Worm (Caenorhabditis elegans): ENCODE measurements around the gene F22E5.12.
"Not testable (repeated sequence)": the region's sequence is repeated elsewhere in the genome, so short reads cannot be mapped to it uniquely, and the experiment has no call there.

F22E5.12 gene

DNA sequence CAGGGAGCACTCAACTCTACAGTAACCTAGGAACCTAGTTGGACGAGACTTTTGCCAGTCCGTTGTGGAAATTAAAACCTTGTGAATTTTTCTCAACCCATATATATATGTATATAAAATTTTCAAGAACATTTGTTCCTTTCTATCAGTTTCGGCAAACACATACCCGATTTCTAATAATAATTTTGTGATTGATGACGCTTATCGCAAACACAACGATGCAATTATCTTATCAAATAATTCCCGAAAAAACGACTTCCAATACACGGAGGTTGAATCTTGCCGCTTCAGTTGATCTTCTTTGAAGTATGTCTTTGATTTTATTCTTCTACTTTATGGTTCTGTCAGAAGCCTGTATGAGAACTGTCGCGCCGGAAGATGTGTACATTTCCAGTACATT, 18.4 kb upstream of the F22E5.12 start, which contains the start of gene F22E5.2:
Gene F22E5.2, plus strand, starts transcription at position 301 of the 400 bp plus-strand sequence.
- TF ChIP-seq tbx-2, pha-4, mml-1 (tag; optimal IDR thresholded peaks at IDR 0.05): not testable (repeated sequence)

DNA sequence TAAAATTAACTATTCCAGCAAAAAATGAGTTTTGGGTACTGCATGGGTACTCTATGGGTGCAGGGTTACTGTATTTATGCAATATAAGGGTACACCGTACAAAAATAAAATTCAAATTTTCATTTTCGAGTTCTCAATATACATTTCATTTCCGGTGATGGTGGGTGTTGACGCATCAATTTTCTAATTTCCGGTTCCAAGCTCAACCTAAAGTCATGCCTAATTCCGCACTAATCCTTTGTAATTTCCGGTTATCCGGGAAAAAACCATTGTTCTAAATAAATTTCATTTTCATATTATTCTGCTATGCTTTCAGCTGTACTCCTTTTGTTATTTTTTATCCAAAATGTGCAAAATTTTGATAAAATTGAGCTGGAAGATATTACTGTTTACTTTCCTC, 12.7 kb upstream of the F22E5.12 start, which contains the start of gene gcy-21:
Gene gcy-21, plus strand, starts transcription at position 301 of the 400 bp plus-strand sequence.
- no peak for TF ChIP-seq ztf-11 (tag; optimal IDR thresholded peaks at IDR 0.05)
- TF ChIP-seq pqm-1 (tag; optimal IDR thresholded peaks at IDR 0.05): no peak
- TF ChIP-seq zag-1 (tag; optimal IDR thresholded peaks at IDR 0.05): no peak
- no peak for TF ChIP-seq nhr-11 (tag; optimal IDR thresholded peaks at IDR 0.05)
- no peak for TF ChIP-seq egl-27 (tag; optimal IDR thresholded peaks at IDR 0.05)
- TF ChIP-seq nhr-76 (tag; optimal IDR thresholded peaks at IDR 0.05): no peak
- TF ChIP-seq aly-2 (tag; optimal IDR thresholded peaks at IDR 0.05): no peak
- TF ChIP-seq nhr-237 (tag; optimal IDR thresholded peaks at IDR 0.05): no peak
- no peak for TF ChIP-seq fos-1 (tag; optimal IDR thresholded peaks at IDR 0.05)

DNA sequence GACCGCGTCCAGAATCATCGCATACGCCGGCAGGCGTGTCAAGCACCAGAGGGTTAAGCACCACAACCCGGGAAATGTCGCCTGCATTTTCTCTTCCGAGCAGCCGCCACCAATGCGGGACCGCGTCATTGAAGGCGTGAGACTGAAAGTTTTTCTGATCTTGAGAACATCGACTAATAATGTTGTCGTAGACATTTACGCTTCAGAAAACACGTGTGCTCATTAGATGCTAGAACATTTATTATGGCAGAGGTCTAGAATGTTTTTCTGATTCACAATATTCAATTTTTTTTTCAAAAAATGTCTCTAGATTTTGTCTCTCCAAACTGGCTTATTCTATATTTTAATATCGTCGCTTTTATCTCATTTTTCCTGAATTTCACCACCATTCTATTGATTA, 9.9 kb upstream of the F22E5.12 start, which contains the start of gene sri-47:
Gene sri-47, plus strand, starts transcription at position 301 of the 400 bp plus-strand sequence.
- TF ChIP-seq ceh-16 (tag; optimal IDR thresholded peaks at IDR 0.05) (no peak), hmg-11 (tag; optimal IDR thresholded peaks at IDR 0.05) (no peak), fkh-10 (GFP tag; optimal IDR thresholded peaks at IDR 0.05) (no peak), lsy-12 (tag; optimal IDR thresholded peaks at IDR 0.05) (no peak), pqm-1 (tag; optimal IDR thresholded peaks at IDR 0.05) (no peak), daf-12 (tag; optimal IDR thresholded peaks at IDR 0.05) (no peak), elt-2 (tag; optimal IDR thresholded peaks at IDR 0.05) (no peak)

DNA sequence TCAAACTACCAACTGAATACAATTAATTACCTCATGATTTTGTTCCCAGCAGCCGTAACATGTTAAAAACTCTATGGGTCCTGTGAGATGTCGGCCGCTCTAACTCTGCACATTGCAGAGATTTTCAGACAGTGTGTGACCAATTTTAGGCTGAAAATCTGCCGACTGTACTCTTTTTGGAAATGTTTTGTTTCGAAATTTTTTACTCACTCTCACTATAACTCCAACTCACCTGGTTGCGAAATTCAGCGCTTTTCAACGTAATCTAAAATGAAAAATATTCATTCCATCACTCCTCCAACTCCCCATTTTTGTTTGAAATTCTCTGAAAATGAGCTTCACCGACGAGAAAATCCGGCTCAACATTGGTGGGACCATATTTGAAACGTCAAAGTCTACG, 2.9 kb upstream of the F22E5.12 start, which contains the start of the genes F22E5.13 and F22E5.6:
Gene F22E5.13, minus strand, starts transcription at position 101 of the 400 bp plus-strand sequence.
Gene F22E5.6, plus strand, starts transcription at position 297 of the 400 bp plus-strand sequence.
- no peak for TF ChIP-seq lin-39 (tag; optimal IDR thresholded peaks at IDR 0.05)
- TF ChIP-seq nhr-28 (tag; optimal IDR thresholded peaks at IDR 0.05): no peak
- no peak for TF ChIP-seq snpc-4 (tag; optimal IDR thresholded peaks at IDR 0.05)
- TF ChIP-seq nhr-237 (tag; optimal IDR thresholded peaks at IDR 0.05): no peak
- TF ChIP-seq egl-27 (tag; optimal IDR thresholded peaks at IDR 0.05): no peak
- no peak for TF ChIP-seq zag-1 (tag; optimal IDR thresholded peaks at IDR 0.05)
- no peak for TF ChIP-seq mml-1 (tag; optimal IDR thresholded peaks at IDR 0.05)
- TF ChIP-seq unc-62 (GFP tag; optimal IDR thresholded peaks at IDR 0.05): no peak
- no peak for TF ChIP-seq nhr-77 (tag; optimal IDR thresholded peaks at IDR 0.05)
- no peak for TF ChIP-seq lsy-12 (tag; optimal IDR thresholded peaks at IDR 0.05)
- TF ChIP-seq ama-1 (optimal IDR thresholded peaks at IDR 0.05): no peak

DNA sequence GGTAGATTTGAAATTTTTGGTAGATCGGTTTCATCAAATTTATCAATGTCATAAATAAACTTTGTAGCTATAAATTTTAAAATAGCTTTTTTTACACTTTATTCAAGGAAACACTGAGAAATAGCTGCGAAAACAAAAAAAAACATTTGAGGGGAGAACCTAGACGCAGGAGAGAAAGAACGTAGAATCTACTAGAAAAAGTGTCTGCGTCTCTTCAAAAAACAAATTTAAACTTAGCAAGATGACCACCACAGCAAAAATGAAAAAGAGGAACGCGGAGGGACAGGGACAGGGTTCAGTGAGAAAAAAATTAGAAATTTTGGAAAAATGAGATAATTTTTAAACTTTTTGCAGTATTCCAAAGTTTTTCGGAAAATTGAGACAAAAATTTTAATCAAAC, 2.4 kb upstream of the F22E5.12 start:
- peak; percentile 34 for TF ChIP-seq hmg-11 (tag; optimal IDR thresholded peaks at IDR 0.05)
- peak; percentile 43 for TF ChIP-seq pha-4 (tag; optimal IDR thresholded peaks at IDR 0.05)
- TF ChIP-seq nfya-1 (tag; optimal IDR thresholded peaks at IDR 0.05; ENCODE audit: insufficient read depth): peak; percentile 51
- TF ChIP-seq snpc-4 (tag; optimal IDR thresholded peaks at IDR 0.05): peak; percentile 7
- no peak for TF ChIP-seq nhr-11 (tag; optimal IDR thresholded peaks at IDR 0.05)

DNA sequence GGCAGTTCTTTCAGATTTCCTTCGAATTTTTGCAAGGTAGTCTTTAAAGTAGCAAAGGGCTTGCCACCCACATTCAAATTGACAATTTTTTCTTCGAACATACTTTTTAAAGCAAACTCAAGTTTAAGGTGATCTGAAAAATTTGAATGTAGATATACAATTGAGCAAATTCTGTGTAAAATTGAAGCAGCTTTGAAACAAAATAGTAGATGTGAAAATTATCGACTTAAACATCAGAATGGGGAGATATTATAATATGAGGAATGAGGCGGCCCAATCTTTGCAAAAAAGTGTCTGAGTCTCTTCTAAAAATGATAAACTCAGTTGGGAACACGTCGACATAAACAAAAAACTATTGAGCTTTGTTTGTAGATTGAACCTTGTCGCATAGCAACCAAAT, 2.2 kb downstream of the F22E5.12 start, which contains the start of gene F22E5.11:
Gene F22E5.11, minus strand, starts transcription at position 101 of the 400 bp plus-strand sequence.
- no peak for TF ChIP-seq lin-15B (tag; optimal IDR thresholded peaks at IDR 0.05)
- TF ChIP-seq ama-1 (optimal IDR thresholded peaks at IDR 0.05): no peak
- no peak for TF ChIP-seq aly-2 (tag; optimal IDR thresholded peaks at IDR 0.05)
- no peak for TF ChIP-seq fos-1 (tag; optimal IDR thresholded peaks at IDR 0.05)

DNA sequence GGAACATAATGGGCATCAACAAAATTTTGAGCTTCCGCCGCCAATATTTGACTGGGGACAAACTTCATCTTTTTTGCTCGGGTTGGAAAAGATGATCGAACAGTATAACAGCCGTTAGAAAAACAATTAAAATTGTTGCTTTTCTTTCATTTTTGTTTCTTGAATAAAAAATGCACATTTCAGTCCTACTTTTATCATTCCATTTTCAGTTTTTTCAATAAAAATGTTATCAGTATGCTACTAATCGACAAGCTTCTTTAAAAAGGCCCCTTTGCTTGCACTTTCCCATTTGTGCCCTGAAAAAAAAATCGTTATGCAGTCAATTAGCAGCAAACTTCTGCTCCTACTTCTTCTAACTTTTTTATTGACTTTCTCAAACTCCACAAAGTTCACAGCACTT, 4.9 kb downstream of the F22E5.12 start, which contains the start of gene F22E5.7:
Gene F22E5.7, plus strand, starts transcription at position 301 of the 400 bp plus-strand sequence.
- no peak for TF ChIP-seq daf-12 (tag; optimal IDR thresholded peaks at IDR 0.05)
- no peak for TF ChIP-seq nhr-67 (tag; optimal IDR thresholded peaks at IDR 0.05)

DNA sequence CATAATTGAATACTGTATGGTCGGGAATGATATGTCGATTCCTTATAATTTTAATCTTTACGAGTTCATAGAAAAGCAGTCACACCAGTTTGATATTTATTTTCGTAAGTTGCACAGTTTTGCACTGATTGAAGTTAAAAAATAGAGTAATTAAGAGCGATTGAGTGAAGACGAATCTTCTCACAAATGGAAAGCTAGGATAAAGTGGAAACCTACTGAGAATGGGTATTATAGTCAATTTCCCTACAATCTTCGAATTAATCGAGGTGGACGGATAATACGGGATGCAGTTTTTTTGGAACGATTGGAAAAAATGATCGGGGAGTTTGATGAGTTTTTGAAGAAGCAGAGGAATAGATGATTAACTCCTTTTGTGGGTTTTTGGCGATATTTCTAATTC, 5.7 kb downstream of the F22E5.12 start, which contains the start of gene F22E5.23:
Gene F22E5.23, plus strand, starts transcription at position 301 of the 400 bp plus-strand sequence.
- no peak for TF ChIP-seq nhr-25 (tag; optimal IDR thresholded peaks at IDR 0.05)
- TF ChIP-seq unc-62 (GFP tag; optimal IDR thresholded peaks at IDR 0.05): no peak
- TF ChIP-seq fkh-2 (tag; optimal IDR thresholded peaks at IDR 0.05): no peak
- TF ChIP-seq ceh-9 (tag; optimal IDR thresholded peaks at IDR 0.05): no peak
- TF ChIP-seq elt-1 (tag; optimal IDR thresholded peaks at IDR 0.05): no peak
- no peak for TF ChIP-seq lsy-12 (tag; optimal IDR thresholded peaks at IDR 0.05)

Measured in whole organism, L3 larva.